Fruit fly (Drosophila melanogaster): ENCODE results near the gene CG17991.

The CG17991 gene

dm6 chr3R:27281022-27281810, 40.1 kb downstream of the CG17991 start (continued):
- TF ChIP-seq tna (GFP tag; IDR thresholded peaks at IDR 0.05; ENCODE audit: partially characterized antibody), result peak; percentile 63; the same call in 1 of the 2 replicates
- peak; percentile 91 for TF ChIP-seq CG11696 (GFP tag; IDR thresholded peaks at IDR 0.05)
- peak; percentile 8 for TF ChIP-seq HLHmδ (GFP tag; optimal IDR thresholded peaks at IDR 0.05)
- TF ChIP-seq CG6272 (GFP tag; IDR thresholded peaks at IDR 0.05), result peak; percentile 92
- peak; percentile 95 for TF ChIP-seq Side (GFP tag; optimal IDR thresholded peaks at IDR 0.05)
- peak; percentile 89 for TF ChIP-seq run (tag; optimal IDR thresholded peaks at IDR 0.05)
- peak; percentile 87 for TF ChIP-seq CG10267 (tag; optimal IDR thresholded peaks at IDR 0.05)
- TF ChIP-seq kay (GFP tag; optimal IDR thresholded peaks at IDR 0.05), result peak; percentile 91
- TF ChIP-seq gcm2 (GFP tag; optimal IDR thresholded peaks at IDR 0.05), result peak; percentile 89
- peak; percentile 82 for TF ChIP-seq CG12236 (GFP tag; optimal IDR thresholded peaks at IDR 0.05)
- TF ChIP-seq dimm (GFP tag; IDR thresholded peaks at IDR 0.05), result peak; percentile 91
- TF ChIP-seq GATAe (GFP tag; conservative IDR thresholded peaks at IDR 0.05), result peak; percentile 82
- TF ChIP-seq Xrp1 (GFP tag; IDR thresholded peaks at IDR 0.05), result peak; percentile 98
- TF ChIP-seq nerfin-1 (tag; optimal IDR thresholded peaks at IDR 0.05), result peak; percentile 80
- peak; percentile 27 for TF ChIP-seq CG7271 (tag; optimal IDR thresholded peaks at IDR 0.05)
- TF ChIP-seq hbn (GFP tag; IDR thresholded peaks at IDR 0.05; ENCODE audit: partially characterized antibody), result no peak
- peak; percentile 92 for TF ChIP-seq CG13775 (GFP tag; optimal IDR thresholded peaks at IDR 0.05)
- TF ChIP-seq CG14710 (tag; optimal IDR thresholded peaks at IDR 0.05), result peak; percentile 72
- peak; percentile 99 for TF ChIP-seq crol (GFP tag; IDR thresholded peaks at IDR 0.05)
- peak; percentile 95 for TF ChIP-seq ATbp (GFP tag; optimal IDR thresholded peaks at IDR 0.05)
- peak; percentile 97 for TF ChIP-seq CG6689 (GFP tag; IDR thresholded peaks at IDR 0.05)
- no peak for TF ChIP-seq prd (optimal IDR thresholded peaks at IDR 0.05)
- TF ChIP-seq prd (GFP tag; IDR thresholded peaks at IDR 0.05), result peak; percentile 97
- TF ChIP-seq CG17612 (GFP tag; IDR thresholded peaks at IDR 0.05), result peak; percentile 92
- TF ChIP-seq CG11504 (tag; optimal IDR thresholded peaks at IDR 0.05), result peak; percentile 94
- peak; percentile 96 for TF ChIP-seq Fer3 (tag; optimal IDR thresholded peaks at IDR 0.05)
- peak; percentile 97 for TF ChIP-seq org-1 (GFP tag; optimal IDR thresholded peaks at IDR 0.05)
- TF ChIP-seq CHES-1-like (GFP tag; optimal IDR thresholded peaks at IDR 0.05), result peak; percentile 95
- peak; percentile 96 for TF ChIP-seq E2f1 (GFP tag; IDR thresholded peaks at IDR 0.05)
- peak; percentile 97 for TF ChIP-seq dmrt99B (tag; optimal IDR thresholded peaks at IDR 0.05)
- TF ChIP-seq dati (GFP tag; IDR thresholded peaks at IDR 0.05), result peak; percentile 94
- peak; percentile 97 for TF ChIP-seq gem (tag; optimal IDR thresholded peaks at IDR 0.05)
- peak; percentile 97 for TF ChIP-seq chn (GFP tag; optimal IDR thresholded peaks at IDR 0.05)
- peak; percentile 87 for TF ChIP-seq CG10274 (GFP tag; optimal IDR thresholded peaks at IDR 0.05)
- TF ChIP-seq kah (GFP tag; optimal IDR thresholded peaks at IDR 0.05), result peak; percentile 70
- peak; percentile 91 for TF ChIP-seq nau (GFP tag; optimal IDR thresholded peaks at IDR 0.05)
- peak; percentile 85 for TF ChIP-seq CG11560 (tag; IDR thresholded peaks at IDR 0.05)
- TF ChIP-seq CG15269 (tag; optimal IDR thresholded peaks at IDR 0.05), result peak; percentile 97
- TF ChIP-seq CG1792 (GFP tag; optimal IDR thresholded peaks at IDR 0.05), result peak; percentile 92
- TF ChIP-seq tgo (GFP tag; IDR thresholded peaks at IDR 0.05), result peak; percentile 97
- TF ChIP-seq Hey (tag; optimal IDR thresholded peaks at IDR 0.05), result peak; percentile 83
- peak; percentile 68 for TF ChIP-seq CG14965 (GFP tag; optimal IDR thresholded peaks at IDR 0.05; ENCODE audit: borderline replicate concordance)
- TF ChIP-seq peb (GFP tag; IDR thresholded peaks at IDR 0.05), result peak; percentile 95
- TF ChIP-seq amos (GFP tag; IDR thresholded peaks at IDR 0.05; ENCODE audit: partially characterized antibody), result peak; percentile 56; the same call in 1 of the 2 replicates
- TF ChIP-seq MESR4 (GFP tag; optimal IDR thresholded peaks at IDR 0.05), result peak; percentile 63
- TF ChIP-seq CG4282 (GFP tag; optimal IDR thresholded peaks at IDR 0.05), result peak; percentile 92
- TF ChIP-seq MBD-R2 (GFP tag; IDR thresholded peaks at IDR 0.05), result peak; percentile 95
- TF ChIP-seq CG8290 (GFP tag; optimal IDR thresholded peaks at IDR 0.05), result peak; percentile 72
- TF ChIP-seq CG8290 (tag; optimal IDR thresholded peaks at IDR 0.05), result peak in 1 of 2 experiments; percentile 100
